Fruit fly (Drosophila melanogaster) Kc167 (cell line): ENCODE data around the gene CG15023.

Experiments used
- Myc ChIP-seq: fragments of >200 bp; optimal IDR thresholded peaks from 2 replicates; lab custom pipeline; 2017; ENCODE audit warnings: missing external identifiers
- Sin3A ChIP-seq: fragments of >200 bp; optimal IDR thresholded peaks from 2 replicates; lab custom pipeline; 2018; ENCODE audit warnings: missing external identifiers
- h ChIP-seq: fragments of >200 bp; optimal IDR thresholded peaks from 3 replicates; lab custom pipeline; 2018; ENCODE audit warnings: missing external identifiers
- insv ChIP-seq: fragments of >200 bp; optimal IDR thresholded peaks from 3 replicates; lab custom pipeline; 2018; ENCODE audit warnings: missing external identifiers
- psq ChIP-seq: fragments of >200 bp; optimal IDR thresholded peaks from 2 replicates; lab custom pipeline; 2017; ENCODE audit warnings: missing external identifiers
- ttk ChIP-seq: sonication (Bioruptor generic); optimal IDR thresholded peaks from 2 replicates; lab custom pipeline; 2017; ENCODE audit warnings: missing external identifiers

dm6 chr3L:4490702-4491243 lies 29.5 kb upstream of the CG15023 start, which contains the start of gene CG13722:
- TF ChIP-seq insv (lab: Kevin White, UChicago) = no peak
- no peak for TF ChIP-seq h (lab: Kevin White, UChicago)
- TF ChIP-seq Myc (lab: Kevin White, UChicago) = no peak
- TF ChIP-seq psq (lab: Kevin White, UChicago) = no peak
- TF ChIP-seq Sin3A (lab: Kevin White, UChicago) = no peak
- TF ChIP-seq ttk = no peak
